Worm (Caenorhabditis elegans) whole organism, L3 larva: ENCODE measurements around the gene W01F3.2.

Experiments
- egl-27 ChIP-seq: sonication (generic microtip); optimal IDR thresholded peaks from 4 replicates; lab custom pipeline; 2017; ENCODE audit warnings: missing biosample characterization, missing genetic modification reagents, missing genetic modification characterization
- egl-5 ChIP-seq: fragments of 150-350 bp; optimal IDR thresholded peaks from 2 replicates; lab custom pipeline; 2017; ENCODE audit warnings: missing biosample characterization, missing genetic modification reagents, missing genetic modification characterization, inconsistent platforms
- elt-3 ChIP-seq, 3 experiments: fragments of 150-350 bp in 1 of 3; sonication (generic microtip) in 2 of 3; optimal IDR thresholded peaks; 2 replicates in 2 of 3; 4 replicates in 1 of 3; lab custom pipeline; 2014 to 2017; ENCODE audit warnings: missing biosample characterization in 3 of 3, missing genetic modification characterization in 3 of 3
- fos-1 ChIP-seq: fragments of 150-350 bp; optimal IDR thresholded peaks from 2 replicates; lab custom pipeline; 2014; ENCODE audit warnings: missing biosample characterization, missing genetic modification characterization
- nhr-23 ChIP-seq: fragments of 150-350 bp; optimal IDR thresholded peaks from 2 replicates; lab custom pipeline; 2014; ENCODE audit warnings: missing biosample characterization, missing genetic modification reagents, missing genetic modification characterization
- nhr-76 ChIP-seq: fragments of 150-350 bp; sonication (generic microtip); optimal IDR thresholded peaks from 5 replicates; lab custom pipeline; 2014; ENCODE audit warnings: missing biosample characterization, missing genetic modification characterization

- TF ChIP-seq nhr-76 (tag; lab: Kevin White, UChicago) (no peak), egl-27 (no peak), elt-3 (tag; optimal IDR thresholded peaks at IDR 0.05; lab: Kevin White, UChicago) (no peak), fos-1 (tag; lab: Kevin White, UChicago) (no peak), nhr-23 (tag; lab: Kevin White, UChicago) (no peak), egl-5 (tag; lab: Kevin White, UChicago) (no peak)
These were observed 6.8 kb downstream of the W01F3.2 start, which contains the start of gene mlt-11 for ce11 chrV:20666905-20667304.
